Worm (Caenorhabditis elegans) whole organism, young adult: Measurements from ENCODE around the gene srx-2.

Experiments used
- B0261.1 ChIP-seq: sonication (generic microtip); optimal IDR thresholded peaks from 2 replicates; lab custom pipeline; 2016; ENCODE audit warnings: mild to moderate bottlenecking, missing genetic modification characterization, moderate library complexity, missing compliant biosample characterization
- B0336.3 ChIP-seq: fragments of 200-800 bp; sonication (Bioruptor generic); IDR thresholded peaks from 2 replicates; pipeline ENCODE4 v1.3.6; 2022; ENCODE audit warnings: missing genetic modification characterization, missing compliant biosample characterization
- F22D6.2 ChIP-seq: sonication (generic microtip); optimal IDR thresholded peaks from 2 replicates; lab custom pipeline; 2016; ENCODE audit warnings: mild to moderate bottlenecking, missing genetic modification characterization, missing compliant biosample characterization
- F23B12.7 ChIP-seq: sonication (generic microtip); optimal IDR thresholded peaks from 2 replicates; lab custom pipeline; 2017; ENCODE audit warnings: missing genetic modification characterization, mild to moderate bottlenecking, missing compliant biosample characterization, antibody characterized with exemption, moderate library complexity; ENCODE audit not compliant: insufficient read depth
- F33H1.4 ChIP-seq: fragments of 200-800 bp; sonication (Bioruptor generic); IDR thresholded peaks from 2 replicates; pipeline ENCODE4 v1.3.6; 2022; ENCODE audit warnings: missing genetic modification reagents, missing genetic modification characterization, missing compliant biosample characterization
- F49E8.2 ChIP-seq: sonication (generic microtip); optimal IDR thresholded peaks from 3 replicates; lab custom pipeline; 2017; ENCODE audit warnings: missing genetic modification characterization, mild to moderate bottlenecking, missing compliant biosample characterization, antibody characterized with exemption, moderate library complexity; ENCODE audit not compliant: insufficient read depth
- F52B5.7 ChIP-seq: sonication (generic microtip); optimal IDR thresholded peaks from 2 replicates; lab custom pipeline; 2016; ENCODE audit warnings: mild to moderate bottlenecking, missing genetic modification characterization, missing compliant biosample characterization
- T26A5.8 ChIP-seq: sonication (generic microtip); optimal IDR thresholded peaks from 2 replicates; lab custom pipeline; 2016; ENCODE audit warnings: missing genetic modification characterization, missing compliant biosample characterization
- Y95B8A.8 ChIP-seq: fragments of 200-800 bp; sonication (Bioruptor generic); IDR thresholded peaks from 2 replicates; pipeline ENCODE4 v1.3.6; 2022; ENCODE audit warnings: missing genetic modification reagents, missing genetic modification characterization, missing compliant biosample characterization
- ZK185.1 ChIP-seq: sonication (generic microtip); optimal IDR thresholded peaks from 2 replicates; lab custom pipeline; 2016; ENCODE audit warnings: mild to moderate bottlenecking, missing genetic modification characterization, missing compliant biosample characterization; ENCODE audit not compliant: poor library complexity, severe bottlenecking
- atf-7 ChIP-seq: sonication (generic microtip); optimal IDR thresholded peaks from 2 replicates; lab custom pipeline; 2017; ENCODE audit warnings: mild to moderate bottlenecking, missing genetic modification characterization, missing compliant biosample characterization
- bed-1 ChIP-seq: fragments of 200-800 bp; sonication (Bioruptor generic); IDR thresholded peaks from 2 replicates; pipeline ENCODE4 v1.3.6; 2022; ENCODE audit warnings: missing genetic modification reagents, missing genetic modification characterization, missing compliant biosample characterization
- bed-2 ChIP-seq: fragments of 200-800 bp; sonication (Bioruptor generic); IDR thresholded peaks from 2 replicates; pipeline ENCODE4 v1.3.6; 2022; ENCODE audit warnings: missing genetic modification reagents, missing genetic modification characterization, missing compliant biosample characterization
- ceh-100 ChIP-seq: fragments of 200-800 bp; sonication (Bioruptor generic); IDR thresholded peaks from 2 replicates; pipeline ENCODE4 v1.3.6; 2022; ENCODE audit warnings: missing genetic modification reagents, missing genetic modification characterization, missing compliant biosample characterization
- ceh-58 ChIP-seq: fragments of 200-800 bp; sonication (Bioruptor generic); IDR thresholded peaks from 2 replicates; pipeline ENCODE4 v1.3.6; 2022; ENCODE audit warnings: missing genetic modification characterization, missing compliant biosample characterization
- ceh-79 ChIP-seq: sonication (generic microtip); optimal IDR thresholded peaks from 2 replicates; lab custom pipeline; 2017; ENCODE audit warnings: mild to moderate bottlenecking, missing genetic modification characterization, missing compliant biosample characterization
- ceh-91 ChIP-seq: fragments of 200-800 bp; sonication (Bioruptor generic); IDR thresholded peaks from 2 replicates; pipeline ENCODE4 v1.3.6; 2022; ENCODE audit warnings: missing genetic modification reagents, missing genetic modification characterization, missing compliant biosample characterization
- dpl-1 ChIP-seq: fragments of 150-350 bp; optimal IDR thresholded peaks from 2 replicates; lab custom pipeline; 2014; ENCODE audit warnings: missing biosample characterization, missing genetic modification reagents, missing genetic modification characterization
- efl-1 ChIP-seq: fragments of 150-350 bp; optimal IDR thresholded peaks from 2 replicates; lab custom pipeline; 2014; ENCODE audit warnings: missing biosample characterization, missing genetic modification reagents, missing genetic modification characterization
- egl-18 ChIP-seq: fragments of 200-800 bp; sonication (Bioruptor generic); IDR thresholded peaks from 2 replicates; pipeline ENCODE4 v1.3.6; 2022; ENCODE audit warnings: missing genetic modification reagents, missing genetic modification characterization, missing compliant biosample characterization
- egl-44 ChIP-seq: fragments of 200-800 bp; sonication (Bioruptor generic); IDR thresholded peaks from 2 replicates; pipeline ENCODE4 v1.3.6; 2022; ENCODE audit warnings: missing genetic modification reagents, missing genetic modification characterization, missing compliant biosample characterization
- ets-4 ChIP-seq: fragments of 200-800 bp; sonication (Bioruptor generic); optimal IDR thresholded peaks from 2 replicates; lab custom pipeline; 2018; ENCODE audit warnings: mild to moderate bottlenecking, missing genetic modification characterization, missing compliant biosample characterization
- him-1 ChIP-seq: sonication (generic microtip); optimal IDR thresholded peaks from 2 replicates; lab custom pipeline; 2016; ENCODE audit warnings: missing genotype, missing genetic modification reagents, missing genetic modification characterization, missing compliant biosample characterization
- hlh-12 ChIP-seq: sonication (generic microtip); optimal IDR thresholded peaks from 2 replicates; lab custom pipeline; 2016; ENCODE audit warnings: missing genetic modification characterization, missing compliant biosample characterization
- hmg-1.2 ChIP-seq: fragments of 200-800 bp; sonication (Bioruptor generic); IDR thresholded peaks from 2 replicates; pipeline ENCODE4 v1.3.6; 2022; ENCODE audit warnings: missing genetic modification reagents, missing genetic modification characterization, missing compliant biosample characterization
- hmg-20 ChIP-seq: fragments of 200-800 bp; sonication (Bioruptor generic); IDR thresholded peaks from 2 replicates; pipeline ENCODE4 v1.3.6; 2022; ENCODE audit warnings: missing genetic modification reagents, missing genetic modification characterization, missing compliant biosample characterization
- hrde-1 ChIP-seq: sonication (generic microtip); optimal IDR thresholded peaks from 2 replicates; lab custom pipeline; 2016; ENCODE audit warnings: missing genetic modification characterization, mild to moderate bottlenecking, missing compliant biosample characterization, moderate library complexity, missing genotype, missing genetic modification reagents, borderline replicate concordance
- hsf-1 ChIP-seq: fragments of 200-800 bp; sonication (Bioruptor generic); IDR thresholded peaks from 2 replicates; pipeline ENCODE4 v1.3.6; 2022; ENCODE audit warnings: missing genetic modification reagents, missing genetic modification characterization, missing compliant biosample characterization
- lin-35 ChIP-seq, 3 experiments: fragments of 150-350 bp in 2 of 3; sonication (generic microtip) in 1 of 3; optimal IDR thresholded peaks; 2 replicates each; lab custom pipeline; 2014 to 2018; ENCODE audit warnings: missing biosample characterization in 3 of 3, missing genetic modification characterization in 3 of 3, missing genetic modification reagents in 3 of 3
- lin-40 ChIP-seq: sonication (generic microtip); optimal IDR thresholded peaks from 2 replicates; lab custom pipeline; 2016; ENCODE audit warnings: missing genetic modification characterization, mild to moderate bottlenecking, missing compliant biosample characterization, missing genotype, missing genetic modification reagents
- lir-1 ChIP-seq: fragments of 200-800 bp; sonication (Bioruptor generic); conservative IDR thresholded peaks from 2 replicates; pipeline ENCODE4 v1.3.6; 2022; ENCODE audit warnings: missing genetic modification reagents, missing genetic modification characterization, missing compliant biosample characterization
- madf-10 ChIP-seq: sonication (generic microtip); optimal IDR thresholded peaks from 2 replicates; lab custom pipeline; 2016; ENCODE audit warnings: mild to moderate bottlenecking, missing genetic modification characterization, missing compliant biosample characterization
- madf-6 ChIP-seq: fragments of 200-800 bp; sonication (Bioruptor generic); IDR thresholded peaks from 2 replicates; pipeline ENCODE4 v1.3.6; 2022; ENCODE audit warnings: missing genetic modification reagents, missing genetic modification characterization, missing compliant biosample characterization
- nfya-1 ChIP-seq: sonication (generic microtip); optimal IDR thresholded peaks from 2 replicates; lab custom pipeline; 2017; ENCODE audit warnings: antibody characterized with exemption, missing compliant biosample characterization, missing genetic modification characterization, borderline replicate concordance; ENCODE audit not compliant: insufficient read depth
- nhr-27 ChIP-seq: fragments of 200-800 bp; sonication (Bioruptor generic); optimal IDR thresholded peaks from 2 replicates; lab custom pipeline; 2018; ENCODE audit warnings: mild to moderate bottlenecking, missing genetic modification characterization, moderate library complexity, missing compliant biosample characterization
- nhr-80 ChIP-seq: sonication (generic microtip); optimal IDR thresholded peaks from 2 replicates; lab custom pipeline; 2016; ENCODE audit warnings: missing genetic modification characterization, missing compliant biosample characterization
- pha-4 ChIP-seq: fragments of 150-350 bp; sonication (generic microtip); optimal IDR thresholded peaks from 2 replicates; lab custom pipeline; 2014; ENCODE audit warnings: missing biosample characterization, missing genetic modification reagents, missing genetic modification characterization
- tlf-1 ChIP-seq: fragments of 200-800 bp; sonication (Bioruptor generic); optimal IDR thresholded peaks from 2 replicates; lab custom pipeline; 2018; ENCODE audit warnings: mild to moderate bottlenecking, missing genetic modification characterization, missing compliant biosample characterization
- unc-62 ChIP-seq: fragments of 150-350 bp; optimal IDR thresholded peaks from 2 replicates; lab custom pipeline; 2014; ENCODE audit warnings: missing biosample characterization, missing genetic modification reagents, missing genetic modification characterization
- ztf-6 ChIP-seq: fragments of 200-800 bp; sonication (Bioruptor generic); IDR thresholded peaks from 2 replicates; pipeline ENCODE4 v1.3.6; 2022; ENCODE audit warnings: missing genetic modification reagents, missing genetic modification characterization, missing compliant biosample characterization

The srx-2 gene

DNA sequence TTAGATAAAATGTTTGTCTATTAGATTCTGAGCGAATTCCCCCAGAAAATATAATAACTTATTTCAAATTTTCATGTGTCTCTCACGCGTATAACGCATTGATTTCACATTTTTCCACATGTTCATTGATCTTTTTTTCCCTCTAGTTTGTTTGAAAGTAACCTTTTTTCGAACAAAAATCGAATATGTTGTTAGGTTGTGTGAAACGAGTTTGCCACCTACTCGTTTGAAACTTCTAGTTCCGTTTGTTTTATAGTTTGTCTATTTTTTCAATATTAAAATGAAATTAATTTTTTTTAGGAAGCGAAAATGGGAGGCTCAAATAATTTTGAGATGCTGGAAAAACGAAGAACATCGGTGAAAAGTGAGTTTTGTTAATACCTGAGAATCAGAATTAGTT lies 21.0 kb downstream of the srx-2 start, which contains the start of gene C25E10.5:
TSS of gene C25E10.5 (plus strand) at position 301 of the 400 bp plus-strand sequence.
- TF ChIP-seq hlh-12 (tag; lab: Kevin White, UChicago) (no peak), bed-2 (GFP tag; lab: Robert Waterston, UW) (no peak), B0336.3 (GFP tag; lab: Robert Waterston, UW) (no peak), hsf-1 (no peak), him-1 (tag; lab: Kevin White, UChicago) (no peak), dpl-1 (GFP tag; lab: Kevin White, UChicago) (no peak), pha-4 (tag; lab: Kevin White, UChicago) (no peak), hmg-20 (GFP tag; lab: Robert Waterston, UW) (no peak), ceh-79 (tag; lab: Kevin White, UChicago) (no peak), tlf-1 (no peak), bed-1 (GFP tag; lab: Robert Waterston, UW) (no peak), nhr-80 (tag; lab: Kevin White, UChicago) (no peak), atf-7 (tag; lab: Kevin White, UChicago) (no peak), T26A5.8 (tag; lab: Kevin White, UChicago) (no peak), efl-1 (GFP tag; lab: Kevin White, UChicago) (no peak), hmg-1.2 (GFP tag; lab: Robert Waterston, UW) (no peak), madf-10 (tag; lab: Kevin White, UChicago) (no peak), ztf-6 (GFP tag; lab: Robert Waterston, UW) (no peak), nhr-27 (no peak)

DNA sequence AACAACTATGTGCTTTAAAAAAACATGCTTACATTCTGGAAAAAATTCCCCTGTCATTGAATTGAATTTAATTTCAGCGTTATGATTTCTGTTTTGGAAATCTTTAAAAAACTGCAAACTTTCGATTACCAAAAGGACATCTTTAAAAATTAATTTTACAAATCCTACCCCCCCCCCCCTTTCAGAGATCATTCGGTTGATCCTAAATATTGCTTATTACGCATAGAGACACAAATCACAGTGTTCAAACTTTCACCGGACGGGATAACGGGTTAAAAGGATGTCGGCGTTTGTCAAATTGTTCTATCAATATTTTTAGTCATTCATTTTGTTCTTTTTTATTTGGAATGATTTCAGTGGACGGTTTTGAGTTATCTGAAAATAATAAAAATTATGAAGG lies 24.0 kb downstream of the srx-2 start, which contains the start of gene C25E10.4:
TSS of gene C25E10.4 (plus strand) at position 301 of the 400 bp plus-strand sequence.
- TF ChIP-seq F49E8.2 (tag; lab: Kevin White, UChicago): no peak
- no peak for TF ChIP-seq Y95B8A.8
- no peak for TF ChIP-seq lir-1
- no peak for TF ChIP-seq B0261.1
- TF ChIP-seq lin-35 (GFP tag; optimal IDR thresholded peaks at IDR 0.05; lab: Kevin White, UChicago): no peak
- TF ChIP-seq ZK185.1 (tag; lab: Kevin White, UChicago): no peak
- no peak for TF ChIP-seq ceh-58 (GFP tag; lab: Robert Waterston, UW)
- no peak for TF ChIP-seq F23B12.7 (tag; lab: Kevin White, UChicago)
- TF ChIP-seq egl-44: no peak
- TF ChIP-seq F33H1.4 (GFP tag; lab: Robert Waterston, UW): no peak
- TF ChIP-seq B0336.3 (GFP tag; lab: Robert Waterston, UW): no peak
- no peak for TF ChIP-seq lin-40 (tag; lab: Kevin White, UChicago)
- no peak for TF ChIP-seq hlh-12 (tag; lab: Kevin White, UChicago)
- no peak for TF ChIP-seq unc-62 (GFP tag; lab: Kevin White, UChicago)
- TF ChIP-seq F22D6.2 (tag; lab: Kevin White, UChicago): no peak

DNA sequence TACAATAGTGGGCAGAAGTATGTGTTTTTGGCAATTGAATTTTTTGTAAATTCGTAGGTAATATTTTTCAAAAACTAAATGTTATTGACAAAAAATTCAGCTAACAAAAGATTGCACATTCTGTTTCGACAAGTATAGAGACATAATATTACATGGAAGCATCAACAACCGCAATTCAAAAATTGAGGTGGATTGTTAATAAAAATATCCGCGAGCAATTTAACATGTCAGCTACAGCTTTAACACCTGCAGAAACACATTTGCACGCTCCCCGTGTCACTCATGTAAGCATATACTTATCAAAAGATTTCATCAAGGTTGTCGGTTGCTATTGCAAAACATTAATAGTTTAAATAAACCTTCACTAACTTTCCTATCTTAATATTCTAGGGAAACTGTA lies 26.4 kb downstream of the srx-2 start, which contains the start of gene srsx-34:
TSS of gene srsx-34 (plus strand) at position 301 of the 400 bp plus-strand sequence.
- TF ChIP-seq F33H1.4 (GFP tag; lab: Robert Waterston, UW): no peak
- TF ChIP-seq F52B5.7 (tag; lab: Kevin White, UChicago): no peak
- TF ChIP-seq ets-4 (GFP tag; lab: Kevin White, UChicago): no peak
- no peak for TF ChIP-seq ceh-100 (GFP tag; lab: Robert Waterston, UW)
- TF ChIP-seq egl-44: no peak
- no peak for TF ChIP-seq egl-18 (GFP tag; lab: Robert Waterston, UW)
- no peak for TF ChIP-seq hrde-1 (tag; lab: Kevin White, UChicago)
- TF ChIP-seq him-1 (tag; lab: Kevin White, UChicago): no peak
- no peak for TF ChIP-seq nfya-1
- no peak for TF ChIP-seq madf-6
- TF ChIP-seq lir-1: no peak
- TF ChIP-seq ceh-91 (GFP tag; lab: Robert Waterston, UW): no peak
